Fruit fly (Drosophila melanogaster) whole organism, prepupa: ENCODE measurements around the gene CG13476.

Source experiments
- CG32006 ChIP-seq: fragments of 200-800 bp; sonication (Bioruptor generic); optimal IDR thresholded peaks from 3 replicates; lab custom pipeline; 2017; ENCODE audit warnings: missing biosample characterization, mild to moderate bottlenecking, missing genetic modification characterization
- Smox ChIP-seq: fragments of 200-800 bp; sonication (Bioruptor generic); optimal IDR thresholded peaks from 3 replicates; lab custom pipeline; 2016; ENCODE audit warnings: missing biosample characterization, missing genetic modification characterization
- achi ChIP-seq: fragments of 200-800 bp; sonication (Bioruptor generic); optimal IDR thresholded peaks from 3 replicates; lab custom pipeline; 2016; ENCODE audit warnings: missing biosample characterization, missing genetic modification characterization
- fkh ChIP-seq: fragments of 200-800 bp; sonication (Bioruptor generic); optimal IDR thresholded peaks from 3 replicates; lab custom pipeline; 2017; ENCODE audit warnings: missing biosample characterization, mild to moderate bottlenecking, missing genetic modification characterization, moderate library complexity
- topi ChIP-seq: fragments of 200-800 bp; sonication (Bioruptor generic); optimal IDR thresholded peaks from 3 replicates; lab custom pipeline; 2016; ENCODE audit warnings: missing biosample characterization, missing genetic modification characterization

DNA sequence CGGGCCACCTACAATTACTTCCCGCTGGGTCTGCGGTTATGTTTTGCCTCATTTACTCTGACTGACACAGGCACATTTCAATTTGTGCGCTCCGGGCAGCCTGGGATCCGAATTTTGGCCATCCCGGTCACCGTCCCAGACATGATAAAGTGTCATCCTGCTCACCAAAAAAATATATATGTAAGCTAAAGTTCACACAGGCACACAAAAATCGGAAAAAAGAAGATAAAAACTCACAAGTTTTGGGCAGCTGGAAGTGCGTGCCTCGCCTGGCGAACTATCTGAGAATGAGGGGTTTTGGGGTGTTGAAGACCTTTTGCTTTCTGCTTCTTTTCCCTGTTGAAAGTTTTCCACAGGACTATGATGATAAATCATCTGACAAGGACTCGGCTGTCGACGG is 19.0 kb upstream of the CG13476 start:
- no peak for TF ChIP-seq achi (GFP tag; lab: Kevin White, UChicago)
- no peak for TF ChIP-seq fkh
- no peak for TF ChIP-seq Smox (GFP tag; lab: Kevin White, UChicago)
- no peak for TF ChIP-seq topi (GFP tag; lab: Kevin White, UChicago)
- no peak for TF ChIP-seq CG32006 (GFP tag; lab: Kevin White, UChicago)
